Worm (Caenorhabditis elegans): ENCODE results near the gene lips-6.

The lips-6 gene

DNA sequence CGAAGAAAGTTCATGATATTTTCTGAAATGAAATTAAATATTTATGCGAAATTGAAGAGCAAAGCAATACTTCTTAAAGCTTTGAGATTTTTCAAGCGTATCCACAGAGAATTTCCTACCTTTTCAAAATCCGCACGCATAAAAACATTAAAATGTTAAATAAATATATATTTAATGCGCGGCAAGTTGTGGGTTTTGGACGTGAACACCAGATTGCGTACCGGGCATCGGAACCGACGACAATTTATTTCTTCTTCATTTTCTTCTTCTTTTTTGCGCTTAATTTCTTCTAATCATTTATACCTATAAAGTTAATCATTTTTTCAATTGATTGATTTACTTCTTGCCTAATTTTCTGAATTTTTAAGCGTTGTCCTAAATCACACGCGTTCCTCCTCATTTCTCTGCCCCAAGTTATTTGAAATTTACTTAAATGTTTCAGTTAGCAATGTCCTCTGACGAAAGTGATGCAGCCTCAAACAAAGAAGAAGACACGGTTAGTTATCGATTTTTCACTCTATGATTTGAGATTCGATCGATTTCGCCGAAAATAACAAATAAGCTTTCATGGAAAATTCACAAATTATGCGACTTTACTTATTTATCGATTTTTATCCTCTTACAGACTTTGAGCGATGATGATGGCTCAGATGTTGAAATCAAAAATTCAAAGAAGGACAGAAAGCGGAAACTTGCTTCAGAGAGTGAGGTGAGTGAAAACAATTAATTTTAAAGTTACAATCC lies 35.7 kb upstream of the lips-6 start, which contains the start of the genes bre-5 and spt-5:
Gene bre-5 (minus strand): TSS at position 167 of the 744 bp plus-strand sequence.
Gene spt-5 (plus strand): TSS at position 443 of the 744 bp plus-strand sequence.
- no peak for TF ChIP-seq unc-120 (tag; optimal IDR thresholded peaks at IDR 0.05; ENCODE audit: poor library complexity, severe bottlenecking)
- no peak for TF ChIP-seq nhr-237 (tag; optimal IDR thresholded peaks at IDR 0.05)
- TF ChIP-seq blmp-1 (tag; optimal IDR thresholded peaks at IDR 0.05) = no peak
- no peak for TF ChIP-seq bed-3 (GFP tag; optimal IDR thresholded peaks at IDR 0.05)
- no peak for TF ChIP-seq lin-13 (tag; optimal IDR thresholded peaks at IDR 0.05)
- peak; percentile 6 for TF ChIP-seq M03D4.4 (tag; optimal IDR thresholded peaks at IDR 0.05)
- no peak for TF ChIP-seq ceh-83 (GFP tag; optimal IDR thresholded peaks at IDR 0.05)
- no peak for TF ChIP-seq mab-5 (tag; optimal IDR thresholded peaks at IDR 0.05)
- peak; percentile 44 for TF ChIP-seq lsy-2 (tag; optimal IDR thresholded peaks at IDR 0.05)
- no peak for TF ChIP-seq sptf-1 (tag; optimal IDR thresholded peaks at IDR 0.05)

DNA sequence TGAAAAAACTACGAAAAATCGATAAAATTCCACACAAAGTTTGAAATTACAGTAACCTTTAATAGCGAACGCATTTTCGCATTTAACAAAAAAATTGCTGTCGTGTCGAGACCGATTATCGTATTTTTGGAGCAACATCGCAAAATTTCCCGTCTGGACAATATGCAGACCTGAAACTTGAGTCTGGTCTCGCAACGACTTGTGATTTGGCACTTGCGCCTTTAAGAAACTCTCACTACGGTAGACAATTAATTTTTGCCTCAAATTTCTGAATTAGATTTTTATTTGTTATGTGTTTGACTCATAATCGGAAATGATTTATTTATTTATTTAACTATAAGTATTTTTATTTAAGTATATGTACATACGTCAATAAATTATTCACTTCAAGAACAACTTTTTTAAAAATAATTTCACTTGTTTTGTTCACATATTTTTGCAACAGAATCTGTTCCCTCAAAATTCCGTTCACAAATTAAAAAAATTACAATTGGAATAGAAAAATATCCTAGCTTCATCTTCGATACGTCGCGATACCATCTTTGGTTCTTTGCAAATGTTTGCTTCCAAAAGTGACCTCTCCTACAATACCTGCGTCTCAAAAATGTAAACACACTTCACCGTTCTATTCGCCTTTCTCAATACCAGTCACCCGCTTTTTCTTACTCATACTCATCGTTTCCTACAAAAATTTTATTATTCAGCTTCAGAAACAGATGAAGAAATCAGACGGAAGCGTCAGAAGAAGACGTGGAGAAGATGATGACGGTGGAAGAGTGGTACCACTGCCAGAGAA lies 32.3 kb upstream of the lips-6 start, which contains the start of gene T12G3.4:
Gene T12G3.4 (plus strand): TSS at position 705 of the 796 bp plus-strand sequence.
- no peak for TF ChIP-seq M03D4.4 (tag; optimal IDR thresholded peaks at IDR 0.05)
- TF ChIP-seq pha-4 (tag; optimal IDR thresholded peaks at IDR 0.05) = peak; percentile 57

DNA sequence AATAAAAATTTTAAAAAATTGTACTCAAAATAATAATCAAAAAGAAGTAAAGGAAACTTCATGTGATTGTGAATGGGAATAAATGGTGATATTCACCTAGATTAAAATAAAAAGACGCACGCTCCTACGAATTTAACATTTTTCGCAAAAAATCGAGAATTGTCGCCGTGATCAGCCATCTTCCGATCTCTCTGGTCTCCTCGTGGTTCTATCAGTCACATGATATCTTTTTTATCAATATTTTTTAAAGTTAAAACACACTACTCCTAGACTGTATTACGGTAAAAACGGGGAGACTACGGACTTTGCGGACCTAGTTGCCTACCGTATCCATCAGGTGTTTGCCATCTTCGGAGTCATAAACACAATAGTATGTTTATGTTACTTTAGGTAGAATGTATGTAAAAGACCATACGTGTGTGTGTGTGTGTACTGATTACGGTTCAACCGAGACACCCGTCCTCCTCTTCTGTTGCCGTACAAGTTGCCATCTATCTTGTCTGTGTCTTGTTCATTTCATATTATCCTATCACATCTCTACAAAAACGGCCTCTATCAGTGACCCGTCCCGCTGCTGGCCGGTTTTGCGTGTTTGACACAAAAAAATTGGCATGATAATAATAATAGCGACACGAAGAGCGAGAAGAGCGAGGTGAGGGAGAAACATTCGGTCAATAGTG lies 31.2 kb upstream of the lips-6 start, which contains the start of gene T12G3.2:
Gene T12G3.2 (minus strand): TSS at position 444 of the 680 bp plus-strand sequence.
- peak; percentile 19 for TF ChIP-seq elt-3 (tag; optimal IDR thresholded peaks at IDR 0.05)
- no peak for TF ChIP-seq zip-8 (tag; optimal IDR thresholded peaks at IDR 0.05)
- TF ChIP-seq ceh-39 (tag; optimal IDR thresholded peaks at IDR 0.05) = no peak
- TF ChIP-seq ceh-43 (GFP tag; optimal IDR thresholded peaks at IDR 0.05) = no peak
- no peak for TF ChIP-seq lsy-2 (tag; optimal IDR thresholded peaks at IDR 0.05)
- no peak for TF ChIP-seq ham-2 (GFP tag; optimal IDR thresholded peaks at IDR 0.05)

ce11 chrIV:12044844-12045738 lies 29.6 kb upstream of the lips-6 start:
- no peak for TF ChIP-seq mep-1 (tag; optimal IDR thresholded peaks at IDR 0.05)
- peak; percentile 42 for TF ChIP-seq elt-1 (tag; optimal IDR thresholded peaks at IDR 0.05; ENCODE audit: borderline replicate concordance, insufficient read depth)
- peak; percentile 84 for TF ChIP-seq zip-8 (tag; optimal IDR thresholded peaks at IDR 0.05)
- TF ChIP-seq nhr-28 (tag; optimal IDR thresholded peaks at IDR 0.05) = no peak

ce11 chrIV:12043054-12043453 lies 27.6 kb upstream of the lips-6 start:
- no peak for TF ChIP-seq ceh-39 (tag; optimal IDR thresholded peaks at IDR 0.05)
- TF ChIP-seq hlh-1 (tag; optimal IDR thresholded peaks at IDR 0.05) = no peak
- TF ChIP-seq mep-1 (tag; optimal IDR thresholded peaks at IDR 0.05) = no peak
- TF ChIP-seq bed-3 (GFP tag; optimal IDR thresholded peaks at IDR 0.05) = no peak
- no peak for TF ChIP-seq drap-1 (GFP tag; optimal IDR thresholded peaks at IDR 0.05)
- TF ChIP-seq lin-32 (GFP tag; optimal IDR thresholded peaks at IDR 0.05) = no peak
- TF ChIP-seq nhr-28 (tag; optimal IDR thresholded peaks at IDR 0.05) = no peak
- no peak for TF ChIP-seq flh-1 (GFP tag; optimal IDR thresholded peaks at IDR 0.05)
- no peak for TF ChIP-seq unc-39 (tag; optimal IDR thresholded peaks at IDR 0.05)
- no peak for TF ChIP-seq zip-8 (tag; optimal IDR thresholded peaks at IDR 0.05)
- no peak for TF ChIP-seq sem-2 (GFP tag; optimal IDR thresholded peaks at IDR 0.05)
- no peak for TF ChIP-seq mab-5 (tag; optimal IDR thresholded peaks at IDR 0.05)
- TF ChIP-seq elt-3 (tag; optimal IDR thresholded peaks at IDR 0.05) = no peak
- no peak for TF ChIP-seq unc-62 (GFP tag; optimal IDR thresholded peaks at IDR 0.05)
- TF ChIP-seq cnd-1 (tag; optimal IDR thresholded peaks at IDR 0.05) = no peak
